Worm (Caenorhabditis elegans): ENCODE results near the gene R03H10.4.

DNA sequence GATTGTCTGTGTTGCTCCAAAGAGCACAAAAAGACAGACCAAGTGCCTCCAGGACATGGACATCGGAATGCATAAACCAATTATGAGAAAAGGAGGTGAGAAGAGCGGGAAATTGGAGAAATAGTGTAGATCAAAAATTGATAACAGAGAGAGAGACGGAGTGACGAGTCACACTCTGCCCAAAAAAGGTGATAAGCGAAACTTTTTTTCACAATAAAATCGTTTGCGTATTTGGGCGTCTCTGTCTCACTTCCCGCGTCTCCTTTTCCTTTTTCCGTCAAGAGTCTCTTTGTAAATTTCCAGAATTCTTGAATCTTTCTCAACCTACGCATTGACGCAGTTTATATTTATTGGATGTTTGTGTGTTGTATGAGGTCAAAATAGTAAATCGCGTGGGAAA is 25.8 kb upstream of the R03H10.4 start, which contains the start of gene mth-2:
- no peak for TF ChIP-seq hmbx-1 (tag; optimal IDR thresholded peaks at IDR 0.05)
- no peak for TF ChIP-seq ceh-13 (GFP tag; optimal IDR thresholded peaks at IDR 0.05)
- TF ChIP-seq ama-1 (optimal IDR thresholded peaks at IDR 0.05): no peak
- TF ChIP-seq ets-7 (tag; optimal IDR thresholded peaks at IDR 0.05): no peak
- TF ChIP-seq B0310.2 (tag; optimal IDR thresholded peaks at IDR 0.05): no peak
- TF ChIP-seq hnd-1 (tag; optimal IDR thresholded peaks at IDR 0.05): no peak
- no peak for TF ChIP-seq hmg-4 (GFP tag; optimal IDR thresholded peaks at IDR 0.05)
- TF ChIP-seq scrt-1 (GFP tag; IDR thresholded peaks at IDR 0.05): no peak
- no peak for TF ChIP-seq sea-1 (GFP tag; conservative IDR thresholded peaks at IDR 0.05)
- TF ChIP-seq tbx-37 (GFP tag; conservative IDR thresholded peaks at IDR 0.05): no peak
- TF ChIP-seq tbx-11 (GFP tag; IDR thresholded peaks at IDR 0.05): no peak
- TF ChIP-seq tra-4 (tag; optimal IDR thresholded peaks at IDR 0.05): no peak
- no peak for TF ChIP-seq flt-1 (GFP tag; IDR thresholded peaks at IDR 0.05)
- TF ChIP-seq F13C5.2 (tag; optimal IDR thresholded peaks at IDR 0.05): no peak
